Worm (Caenorhabditis elegans) whole organism, mixed stage, embryonic: Measurements from ENCODE around the gene srj-37.

Experiments used
- bed-3 ChIP-seq: fragments of 200-800 bp; sonication (Bioruptor generic); optimal IDR thresholded peaks from 3 replicates; lab custom pipeline; 2018; ENCODE audit warnings: mild to moderate bottlenecking, missing genetic modification characterization, moderate library complexity, missing compliant biosample characterization
- blmp-1 ChIP-seq: fragments of 150-350 bp; optimal IDR thresholded peaks from 2 replicates; lab custom pipeline; 2014; ENCODE audit warnings: missing biosample characterization, missing genetic modification characterization
- ceh-39 ChIP-seq: fragments of 150-350 bp; optimal IDR thresholded peaks from 2 replicates; lab custom pipeline; 2014; ENCODE audit warnings: missing biosample characterization, missing genetic modification characterization
- ceh-43 ChIP-seq: fragments of 200-800 bp; sonication (Bioruptor generic); optimal IDR thresholded peaks from 2 replicates; lab custom pipeline; 2018; ENCODE audit warnings: mild to moderate bottlenecking, missing genetic modification characterization, moderate library complexity, missing compliant biosample characterization
- ceh-83 ChIP-seq: fragments of 200-800 bp; sonication (Bioruptor generic); optimal IDR thresholded peaks from 2 replicates; lab custom pipeline; 2018; ENCODE audit warnings: mild to moderate bottlenecking, missing genetic modification characterization, missing compliant biosample characterization
- ces-1 ChIP-seq: fragments of 150-350 bp; optimal IDR thresholded peaks from 2 replicates; lab custom pipeline; 2014; ENCODE audit warnings: missing biosample characterization, missing genetic modification reagents, missing genetic modification characterization
- cnd-1 ChIP-seq: fragments of 200-800 bp; sonication (Bioruptor generic); optimal IDR thresholded peaks from 2 replicates; lab custom pipeline; 2018; ENCODE audit warnings: mild to moderate bottlenecking, missing genetic modification characterization, missing compliant biosample characterization
- drap-1 ChIP-seq: fragments of 200-800 bp; sonication (Bioruptor generic); optimal IDR thresholded peaks from 3 replicates; lab custom pipeline; 2018; ENCODE audit warnings: mild to moderate bottlenecking, missing genetic modification characterization, missing compliant biosample characterization
- elt-1 ChIP-seq: sonication (generic microtip); optimal IDR thresholded peaks from 2 replicates; lab custom pipeline; 2017; ENCODE audit warnings: missing genetic modification characterization, mild to moderate bottlenecking, missing compliant biosample characterization, antibody characterized with exemption, moderate library complexity, borderline replicate concordance; ENCODE audit not compliant: insufficient read depth
- elt-3 ChIP-seq: fragments of 150-350 bp; optimal IDR thresholded peaks from 2 replicates; lab custom pipeline; 2014; ENCODE audit warnings: missing biosample characterization, missing genetic modification characterization
- flh-1 ChIP-seq: fragments of 200-800 bp; sonication (Bioruptor generic); optimal IDR thresholded peaks from 2 replicates; lab custom pipeline; 2018; ENCODE audit warnings: mild to moderate bottlenecking, missing genetic modification characterization, moderate library complexity, missing compliant biosample characterization
- ham-2 ChIP-seq: fragments of 200-800 bp; sonication (Bioruptor generic); optimal IDR thresholded peaks from 2 replicates; lab custom pipeline; 2018; ENCODE audit warnings: mild to moderate bottlenecking, missing genetic modification characterization, missing compliant biosample characterization
- hlh-1 ChIP-seq: fragments of 150-350 bp; optimal IDR thresholded peaks from 2 replicates; lab custom pipeline; 2014; ENCODE audit warnings: missing biosample characterization, missing genetic modification reagents, missing genetic modification characterization
- lin-32 ChIP-seq: fragments of 200-800 bp; sonication (Bioruptor generic); optimal IDR thresholded peaks from 2 replicates; lab custom pipeline; 2018; ENCODE audit warnings: mild to moderate bottlenecking, missing genetic modification characterization, missing compliant biosample characterization
- lsy-2 ChIP-seq: fragments of 150-350 bp; optimal IDR thresholded peaks from 2 replicates; lab custom pipeline; 2014; ENCODE audit warnings: missing biosample characterization, missing genetic modification characterization
- mab-5 ChIP-seq: fragments of 150-350 bp; optimal IDR thresholded peaks from 2 replicates; lab custom pipeline; 2014; ENCODE audit warnings: missing biosample characterization, missing genetic modification characterization
- mep-1 ChIP-seq: fragments of 150-350 bp; optimal IDR thresholded peaks from 2 replicates; lab custom pipeline; 2017; ENCODE audit warnings: missing biosample characterization, missing genetic modification reagents, missing genetic modification characterization, inconsistent platforms
- mls-2 ChIP-seq: sonication (generic microtip); optimal IDR thresholded peaks from 2 replicates; lab custom pipeline; 2016; ENCODE audit warnings: mild to moderate bottlenecking, missing genetic modification characterization, moderate library complexity, missing compliant biosample characterization
- nhr-12 ChIP-seq: fragments of 150-350 bp; optimal IDR thresholded peaks from 2 replicates; lab custom pipeline; 2014; ENCODE audit warnings: missing biosample characterization, missing genetic modification characterization
- nhr-2 ChIP-seq: fragments of 150-350 bp; optimal IDR thresholded peaks from 2 replicates; lab custom pipeline; 2014; ENCODE audit warnings: missing biosample characterization, missing genetic modification characterization
- nhr-237 ChIP-seq: fragments of 150-350 bp; optimal IDR thresholded peaks from 2 replicates; lab custom pipeline; 2014; ENCODE audit warnings: missing biosample characterization, missing genetic modification characterization
- nhr-28 ChIP-seq: fragments of 150-350 bp; optimal IDR thresholded peaks from 2 replicates; lab custom pipeline; 2014; ENCODE audit warnings: missing biosample characterization, missing genetic modification characterization
- nhr-76 ChIP-seq: sonication (generic microtip); optimal IDR thresholded peaks from 2 replicates; lab custom pipeline; 2017; ENCODE audit warnings: missing biosample characterization, missing genetic modification characterization
- pha-4 ChIP-seq: fragments of 150-350 bp; optimal IDR thresholded peaks from 2 replicates; lab custom pipeline; 2018; ENCODE audit warnings: missing biosample characterization, missing genetic modification reagents, missing genetic modification characterization
- sem-2 ChIP-seq: fragments of 200-800 bp; sonication (Bioruptor generic); optimal IDR thresholded peaks from 2 replicates; lab custom pipeline; 2018; ENCODE audit warnings: mild to moderate bottlenecking, missing genetic modification characterization, missing compliant biosample characterization
- snpc-4 ChIP-seq: fragments of 150-350 bp; optimal IDR thresholded peaks from 2 replicates; lab custom pipeline; 2014; ENCODE audit warnings: missing biosample characterization, missing genetic modification characterization
- sptf-1 ChIP-seq: sonication (generic microtip); optimal IDR thresholded peaks from 2 replicates; lab custom pipeline; 2017; ENCODE audit warnings: mild to moderate bottlenecking, missing genetic modification characterization, moderate library complexity, missing compliant biosample characterization
- tbx-8 ChIP-seq: fragments of 200-800 bp; sonication (Bioruptor generic); optimal IDR thresholded peaks from 2 replicates; lab custom pipeline; 2018; ENCODE audit warnings: mild to moderate bottlenecking, missing genetic modification characterization, moderate library complexity, missing compliant biosample characterization
- unc-120 ChIP-seq: sonication (generic microtip); optimal IDR thresholded peaks from 2 replicates; lab custom pipeline; 2017; ENCODE audit warnings: missing genetic modification characterization, missing compliant biosample characterization; ENCODE audit not compliant: poor library complexity, severe bottlenecking
- unc-39 ChIP-seq: fragments of 150-350 bp; optimal IDR thresholded peaks from 2 replicates; lab custom pipeline; 2014; ENCODE audit warnings: missing biosample characterization, missing genetic modification characterization
- unc-62 ChIP-seq: fragments of 150-350 bp; optimal IDR thresholded peaks from 2 replicates; lab custom pipeline; 2014; ENCODE audit warnings: missing biosample characterization, missing genetic modification reagents, missing genetic modification characterization
- zip-8 ChIP-seq: fragments of 150-350 bp; optimal IDR thresholded peaks from 2 replicates; lab custom pipeline; 2014; ENCODE audit warnings: missing biosample characterization, missing genetic modification characterization
- ztf-11 ChIP-seq: fragments of 150-350 bp; optimal IDR thresholded peaks from 2 replicates; lab custom pipeline; 2014; ENCODE audit warnings: missing biosample characterization, missing genetic modification characterization

Gene srj-37

ce11 chrV:657678-658077 lies 19.2 kb downstream of the srj-37 start, which contains the start of gene srh-246:
Gene srh-246 (minus strand): TSS chrV:657778.
- TF ChIP-seq mls-2, result no peak
- no peak for TF ChIP-seq nhr-237
- TF ChIP-seq ceh-39, result no peak
- no peak for TF ChIP-seq ham-2 (GFP tag; lab: Kevin White, UChicago)
- TF ChIP-seq unc-62 (GFP tag; lab: Kevin White, UChicago), result no peak
- TF ChIP-seq unc-120, result no peak
- TF ChIP-seq sem-2 (GFP tag; lab: Kevin White, UChicago), result no peak
- no peak for TF ChIP-seq mep-1
- no peak for TF ChIP-seq nhr-76 (tag; lab: Kevin White, UChicago)
- TF ChIP-seq ces-1 (GFP tag; lab: Kevin White, UChicago), result no peak
- no peak for TF ChIP-seq snpc-4 (tag; lab: Kevin White, UChicago)
- TF ChIP-seq bed-3 (GFP tag; lab: Kevin White, UChicago), result no peak
- no peak for TF ChIP-seq pha-4 (tag; lab: Kevin White, UChicago)
- no peak for TF ChIP-seq ztf-11 (tag; lab: Kevin White, UChicago)

- TF ChIP-seq zip-8 (tag; lab: Kevin White, UChicago) (no peak), hlh-1 (tag; lab: Kevin White, UChicago) (no peak), ces-1 (GFP tag; lab: Kevin White, UChicago) (no peak), lin-32 (GFP tag; lab: Kevin White, UChicago) (no peak), nhr-237 (no peak), drap-1 (GFP tag; lab: Kevin White, UChicago) (no peak), nhr-12 (tag; lab: Kevin White, UChicago) (no peak), blmp-1 (tag; lab: Kevin White, UChicago) (no peak), ceh-83 (no peak), sem-2 (GFP tag; lab: Kevin White, UChicago) (no peak), ham-2 (GFP tag; lab: Kevin White, UChicago) (no peak)
Observed at ce11 chrV:660210-660609, 21.8 kb downstream of the srj-37 start, which contains the start of gene F31F4.17. Gene F31F4.17 (minus strand): TSS chrV:660310.

ce11 chrV:664337-664847 lies 26.0 kb downstream of the srj-37 start, which contains the start of the genes F31F4.11 and srh-266:
Gene F31F4.11 (minus strand): TSS chrV:664437.
Gene srh-266 (plus strand): TSS chrV:664797.
- no peak for TF ChIP-seq unc-62 (GFP tag; lab: Kevin White, UChicago)
- no peak for TF ChIP-seq nhr-12 (tag; lab: Kevin White, UChicago)
- TF ChIP-seq bed-3 (GFP tag; lab: Kevin White, UChicago), result no peak
- TF ChIP-seq nhr-2, result no peak
- no peak for TF ChIP-seq ceh-43 (GFP tag; lab: Kevin White, UChicago)
- no peak for TF ChIP-seq pha-4 (tag; lab: Kevin White, UChicago)
- no peak for TF ChIP-seq unc-39 (tag; lab: Kevin White, UChicago)
- TF ChIP-seq ham-2 (GFP tag; lab: Kevin White, UChicago), result no peak
- no peak for TF ChIP-seq hlh-1 (tag; lab: Kevin White, UChicago)
- TF ChIP-seq cnd-1 (tag; lab: Kevin White, UChicago), result no peak
- no peak for TF ChIP-seq elt-3 (tag; lab: Kevin White, UChicago)

- no peak for TF ChIP-seq sptf-1
- no peak for TF ChIP-seq hlh-1 (tag; lab: Kevin White, UChicago)
- no peak for TF ChIP-seq tbx-8 (GFP tag; lab: Kevin White, UChicago)
- TF ChIP-seq unc-39 (tag; lab: Kevin White, UChicago), result no peak
- no peak for TF ChIP-seq nhr-2
- no peak for TF ChIP-seq ham-2 (GFP tag; lab: Kevin White, UChicago)
- no peak for TF ChIP-seq drap-1 (GFP tag; lab: Kevin White, UChicago)
- no peak for TF ChIP-seq flh-1 (GFP tag; lab: Kevin White, UChicago)
- TF ChIP-seq bed-3 (GFP tag; lab: Kevin White, UChicago), result no peak
- TF ChIP-seq, all 35 proteins: peak for 0
Observed at ce11 chrV:667459-667858, 29.0 kb downstream of the srj-37 start, which contains the start of gene nhr-180. Gene nhr-180 (minus strand): TSS chrV:667510.

ce11 chrV:671342-671741 lies 32.9 kb downstream of the srj-37 start, which contains the start of gene sru-24:
Gene sru-24 (minus strand): TSS chrV:671442.
- no peak for TF ChIP-seq mab-5 (tag; lab: Kevin White, UChicago)
- no peak for TF ChIP-seq nhr-28 (tag; lab: Kevin White, UChicago)
- TF ChIP-seq elt-1 (tag; lab: Kevin White, UChicago), result no peak
- no peak for TF ChIP-seq lsy-2 (tag; lab: Kevin White, UChicago)
- no peak for TF ChIP-seq nhr-237
- no peak for TF ChIP-seq sem-2 (GFP tag; lab: Kevin White, UChicago)
- TF ChIP-seq unc-62 (GFP tag; lab: Kevin White, UChicago), result no peak
- no peak for TF ChIP-seq sptf-1
- TF ChIP-seq, all 35 proteins: peak for 0
